Fruit fly (Drosophila melanogaster): Measurements from ENCODE around the gene CG43731.

The CG43731 gene

DNA sequence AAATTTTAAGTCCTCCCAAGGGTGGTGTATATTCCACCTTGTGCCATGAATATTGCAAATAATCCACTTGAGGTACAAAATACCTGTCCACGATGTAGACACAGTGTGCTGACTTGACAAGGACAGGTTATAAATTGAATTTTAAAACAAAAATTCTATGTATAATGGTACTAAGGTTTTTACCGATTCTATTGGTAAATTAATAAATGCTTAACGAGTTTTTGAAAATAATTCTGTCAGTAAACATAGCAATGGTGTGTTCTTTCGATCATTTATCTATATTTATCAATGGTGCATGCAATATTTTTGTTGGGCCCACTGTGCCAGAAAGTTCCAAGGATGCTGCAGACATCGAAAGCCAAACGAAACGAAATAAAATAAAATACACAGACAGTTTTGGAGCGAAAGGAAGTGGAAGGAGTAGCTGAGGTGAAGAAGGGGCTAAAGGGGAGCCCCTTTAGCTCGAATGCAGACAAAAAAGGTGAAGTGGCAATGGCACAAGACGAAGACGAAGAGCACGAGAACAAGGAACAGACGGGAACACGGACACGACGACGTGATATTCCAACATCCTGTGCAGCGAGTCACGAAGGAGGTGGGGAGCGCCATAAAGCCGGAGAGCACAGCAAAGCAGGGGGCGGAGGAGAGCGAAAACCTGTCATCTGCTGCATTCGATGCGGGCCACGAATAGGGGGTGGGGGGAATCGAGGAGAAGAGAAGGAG, 34.3 kb downstream of the CG43731 start:
- TF ChIP-seq achi (GFP tag; optimal IDR thresholded peaks at IDR 0.05) (peak; percentile 86), esn (GFP tag; optimal IDR thresholded peaks at IDR 0.05) (peak; percentile 91), CG10669 (GFP tag; optimal IDR thresholded peaks at IDR 0.05) (peak; percentile 87), Smox (GFP tag; optimal IDR thresholded peaks at IDR 0.05) (peak; percentile 88), CG11902 (GFP tag; optimal IDR thresholded peaks at IDR 0.05) (peak; percentile 69), Met (GFP tag; optimal IDR thresholded peaks at IDR 0.05) (peak; percentile 91), CG34406 (GFP tag; optimal IDR thresholded peaks at IDR 0.05) (peak; percentile 83), topi (GFP tag; optimal IDR thresholded peaks at IDR 0.05) (peak; percentile 90), dac (GFP tag; optimal IDR thresholded peaks at IDR 0.05) (no peak), Gug (GFP tag; IDR thresholded peaks at IDR 0.05) (no peak), CG11294 (GFP tag; IDR thresholded peaks at IDR 0.05) (no peak), Hr4 (GFP tag; optimal IDR thresholded peaks at IDR 0.05) (peak; percentile 57), CG9139 (GFP tag; optimal IDR thresholded peaks at IDR 0.05) (peak; percentile 41), Hr39 (GFP tag; optimal IDR thresholded peaks at IDR 0.05) (peak; percentile 83), net (GFP tag; optimal IDR thresholded peaks at IDR 0.05) (peak; percentile 64), Eip78C (GFP tag) (peak; percentile 96), salr (GFP tag; optimal IDR thresholded peaks at IDR 0.05) (peak; percentile 62 to 84), CG3919 (GFP tag; optimal IDR thresholded peaks at IDR 0.05) (peak; percentile 85), CG6163 (GFP tag; IDR thresholded peaks at IDR 0.05) (peak; percentile 72), Blimp-1 (GFP tag; optimal IDR thresholded peaks at IDR 0.05) (no peak), Sox14 (GFP tag; optimal IDR thresholded peaks at IDR 0.05) (peak; percentile 85), fd59A (GFP tag; optimal IDR thresholded peaks at IDR 0.05) (peak; percentile 74), CG4318 (GFP tag; optimal IDR thresholded peaks at IDR 0.05) (peak; percentile 46), CG6854 (GFP tag; optimal IDR thresholded peaks at IDR 0.05) (no peak), CG8119 (GFP tag; IDR thresholded peaks at IDR 0.05) (peak; percentile 58; the same call in 2 of the 3 replicates), pdm3 (GFP tag; optimal IDR thresholded peaks at IDR 0.05) (peak; percentile 85), vri (GFP tag; optimal IDR thresholded peaks at IDR 0.05) (peak; percentile 81), cyc (GFP tag; optimal IDR thresholded peaks at IDR 0.05) (peak; percentile 84), spab (GFP tag; optimal IDR thresholded peaks at IDR 0.05) (peak; percentile 74), Sox102F (GFP tag; optimal IDR thresholded peaks at IDR 0.05) (peak; percentile 90), Ets21C (GFP tag; optimal IDR thresholded peaks at IDR 0.05) (peak; percentile 80), CG31627 (GFP tag; optimal IDR thresholded peaks at IDR 0.05) (peak; percentile 88), CG3032 (tag; optimal IDR thresholded peaks at IDR 0.05) (peak; percentile 83), Eip93F (GFP tag; optimal IDR thresholded peaks at IDR 0.05) (peak; percentile 50), CG16779 (tag; optimal IDR thresholded peaks at IDR 0.05) (peak; percentile 71), dsx (GFP tag; optimal IDR thresholded peaks at IDR 0.05; ENCODE audit: poor library complexity, severe bottlenecking) (peak; percentile 76), svp (GFP tag) (peak; percentile 92), Lpt (GFP tag; optimal IDR thresholded peaks at IDR 0.05) (peak; percentile 27), CG6276 (GFP tag; optimal IDR thresholded peaks at IDR 0.05) (no peak), lz (GFP tag; optimal IDR thresholded peaks at IDR 0.05) (peak; percentile 87), CG15336 (GFP tag; IDR thresholded peaks at IDR 0.05) (no peak), CG32006 (GFP tag; optimal IDR thresholded peaks at IDR 0.05) (peak; percentile 54), Eip75B (GFP tag; optimal IDR thresholded peaks at IDR 0.05) (peak; percentile 81), Hr38 (GFP tag; optimal IDR thresholded peaks at IDR 0.05) (no peak), CG11762 (GFP tag; optimal IDR thresholded peaks at IDR 0.05; ENCODE audit: insufficient read depth) (peak; percentile 75), CG6808 (GFP tag; optimal IDR thresholded peaks at IDR 0.05) (peak; percentile 81), acj6 (GFP tag; optimal IDR thresholded peaks at IDR 0.05) (peak; percentile 82), CG6792 (GFP tag; optimal IDR thresholded peaks at IDR 0.05) (peak; percentile 75), Sox15 (GFP tag; optimal IDR thresholded peaks at IDR 0.05) (peak; percentile 65), OdsH (GFP tag; optimal IDR thresholded peaks at IDR 0.05) (peak; percentile 83), eg (GFP tag; IDR thresholded peaks at IDR 0.05) (no peak)
